Worm (Caenorhabditis elegans) whole organism, L1 larva: Measurements from ENCODE around the gene bath-44.
"Not testable (repeated sequence)": the region's sequence is repeated elsewhere in the genome, so short reads cannot be mapped to it uniquely, and the experiment has no call there.

Experiments
- C16A3.4 ChIP-seq: fragments of 150-350 bp; optimal IDR thresholded peaks from 2 replicates; lab custom pipeline; 2014; ENCODE audit warnings: missing biosample characterization, missing genetic modification characterization
- F16B12.6 ChIP-seq: fragments of 150-350 bp; optimal IDR thresholded peaks from 2 replicates; lab custom pipeline; 2014; ENCODE audit warnings: missing biosample characterization, missing genetic modification characterization
- Y116A8C.19 ChIP-seq: sonication (generic microtip); optimal IDR thresholded peaks from 2 replicates; lab custom pipeline; 2016; ENCODE audit warnings: missing compliant biosample characterization, missing genetic modification characterization, borderline replicate concordance
- aly-2 ChIP-seq: fragments of 150-350 bp; optimal IDR thresholded peaks from 2 replicates; lab custom pipeline; 2014; ENCODE audit warnings: missing biosample characterization, missing genetic modification characterization
- blmp-1 ChIP-seq: fragments of 150-350 bp; optimal IDR thresholded peaks from 2 replicates; lab custom pipeline; 2014; ENCODE audit warnings: missing biosample characterization, missing genetic modification characterization
- ceh-82 ChIP-seq, 3 experiments: fragments of 150-350 bp in 1 of 3; sonication (generic microtip) in 2 of 3; optimal IDR thresholded peaks; 2 replicates each; lab custom pipeline; 2014 to 2017; ENCODE audit warnings: missing biosample characterization in 3 of 3, missing genetic modification characterization in 3 of 3
- ceh-88 ChIP-seq: fragments of 200-800 bp; sonication (Bioruptor generic); IDR thresholded peaks from 2 replicates; pipeline ENCODE4 v1.3.6; 2022; ENCODE audit warnings: missing genetic modification characterization, missing compliant biosample characterization
- ces-1 ChIP-seq: fragments of 150-350 bp; optimal IDR thresholded peaks from 2 replicates; lab custom pipeline; 2014; ENCODE audit warnings: missing biosample characterization, missing genetic modification reagents, missing genetic modification characterization
- dpl-1 ChIP-seq, 3 experiments: fragments of 150-350 bp in 2 of 3; sonication (generic microtip) in 1 of 3; optimal IDR thresholded peaks; 2 replicates each; lab custom pipeline; 2014 to 2017; ENCODE audit warnings: missing biosample characterization in 3 of 3, missing genetic modification characterization in 3 of 3, missing genetic modification reagents in 3 of 3
- dsc-1 ChIP-seq: sonication (generic microtip); optimal IDR thresholded peaks from 2 replicates; lab custom pipeline; 2016; ENCODE audit warnings: mild to moderate bottlenecking, missing genetic modification characterization, missing compliant biosample characterization
- egl-13 ChIP-seq: sonication (generic microtip); optimal IDR thresholded peaks from 2 replicates; lab custom pipeline; 2016; ENCODE audit warnings: missing genotype, missing genetic modification reagents, missing genetic modification characterization, missing compliant biosample characterization
- egl-27 ChIP-seq, 2 experiments: fragments of 150-350 bp in 1 of 2; sonication (generic microtip); optimal IDR thresholded peaks; 3 replicates each; lab custom pipeline; 2017 to 2018; ENCODE audit warnings: missing biosample characterization in 2 of 2, missing genetic modification characterization in 2 of 2, missing genetic modification reagents in 2 of 2
- elt-2 ChIP-seq: sonication (generic microtip); optimal IDR thresholded peaks from 2 replicates; lab custom pipeline; 2016; ENCODE audit warnings: missing genetic modification characterization, mild to moderate bottlenecking, inconsistent platforms, missing compliant biosample characterization, missing genetic modification reagents
- grh-1 ChIP-seq: fragments of 200-800 bp; sonication (Bioruptor generic); IDR thresholded peaks from 2 replicates; pipeline ENCODE4 v1.3.6; 2022; ENCODE audit warnings: missing genetic modification reagents, missing genetic modification characterization, missing compliant biosample characterization
- hlh-4 ChIP-seq: sonication (generic microtip); optimal IDR thresholded peaks from 2 replicates; lab custom pipeline; 2016; ENCODE audit warnings: mild to moderate bottlenecking, missing genetic modification characterization, missing compliant biosample characterization
- hpl-2 ChIP-seq: fragments of 150-350 bp; optimal IDR thresholded peaks from 2 replicates; lab custom pipeline; 2014; ENCODE audit warnings: missing biosample characterization, missing genetic modification reagents, missing genetic modification characterization
- isw-1 ChIP-seq: fragments of 200-800 bp; sonication (Bioruptor generic); IDR thresholded peaks from 2 replicates; pipeline ENCODE4 v1.3.6; 2022; ENCODE audit warnings: missing genetic modification characterization, missing compliant biosample characterization
- jun-1 ChIP-seq: fragments of 150-350 bp; optimal IDR thresholded peaks from 2 replicates; lab custom pipeline; 2014; ENCODE audit warnings: missing biosample characterization, missing genetic modification reagents, missing genetic modification characterization
- lin-13 ChIP-seq: fragments of 150-350 bp; optimal IDR thresholded peaks from 2 replicates; lab custom pipeline; 2014; ENCODE audit warnings: missing biosample characterization, missing genetic modification reagents, missing genetic modification characterization
- lin-14 ChIP-seq: fragments of 200-800 bp; sonication (Bioruptor generic); optimal IDR thresholded peaks from 2 replicates; lab custom pipeline; 2018; ENCODE audit warnings: mild to moderate bottlenecking, missing genetic modification characterization, moderate library complexity, missing compliant biosample characterization
- lin-35 ChIP-seq, 2 experiments: fragments of 150-350 bp; optimal IDR thresholded peaks; 2 replicates each; lab custom pipeline; 2014; ENCODE audit warnings: missing biosample characterization in 2 of 2, missing genetic modification characterization in 2 of 2, missing genetic modification reagents in 2 of 2
- lin-39 ChIP-seq: fragments of 150-350 bp; optimal IDR thresholded peaks from 2 replicates; lab custom pipeline; 2014; ENCODE audit warnings: missing biosample characterization, missing genetic modification reagents, missing genetic modification characterization
- lir-3 ChIP-seq: sonication (generic microtip); optimal IDR thresholded peaks from 2 replicates; lab custom pipeline; 2016; ENCODE audit warnings: mild to moderate bottlenecking, missing genetic modification characterization, moderate library complexity, missing compliant biosample characterization; ENCODE audit not compliant: poor library complexity
- mab-9 ChIP-seq: fragments of 200-800 bp; sonication (Bioruptor generic); IDR thresholded peaks from 2 replicates; pipeline ENCODE4 v1.3.6; 2022; ENCODE audit warnings: missing genetic modification reagents, missing genetic modification characterization, missing compliant biosample characterization
- mdl-1 ChIP-seq, 2 experiments: fragments of 150-350 bp; optimal IDR thresholded peaks; 2 replicates each; lab custom pipeline; 2014 to 2017; ENCODE audit warnings: missing biosample characterization in 2 of 2, missing genetic modification characterization in 2 of 2, inconsistent platforms in 1 of 2
- nhr-11 ChIP-seq: fragments of 150-350 bp; optimal IDR thresholded peaks from 2 replicates; lab custom pipeline; 2014; ENCODE audit warnings: missing biosample characterization, missing genetic modification characterization
- nhr-12 ChIP-seq: sonication (generic microtip); optimal IDR thresholded peaks from 2 replicates; lab custom pipeline; 2017; ENCODE audit warnings: missing biosample characterization, missing genetic modification characterization
- nhr-20 ChIP-seq: sonication (generic microtip); optimal IDR thresholded peaks from 2 replicates; lab custom pipeline; 2016; ENCODE audit warnings: mild to moderate bottlenecking, missing genetic modification characterization, missing compliant biosample characterization
- nhr-28 ChIP-seq: fragments of 150-350 bp; optimal IDR thresholded peaks from 2 replicates; lab custom pipeline; 2014; ENCODE audit warnings: missing biosample characterization, missing genetic modification characterization
- nhr-47 ChIP-seq: sonication (generic microtip); optimal IDR thresholded peaks from 2 replicates; lab custom pipeline; 2016; ENCODE audit warnings: mild to moderate bottlenecking, missing genetic modification characterization, moderate library complexity, missing compliant biosample characterization
- nhr-71 ChIP-seq: sonication (generic microtip); optimal IDR thresholded peaks from 2 replicates; lab custom pipeline; 2016; ENCODE audit warnings: mild to moderate bottlenecking, missing genetic modification characterization, moderate library complexity, missing compliant biosample characterization
- nhr-77 ChIP-seq: fragments of 150-350 bp; optimal IDR thresholded peaks from 2 replicates; lab custom pipeline; 2014; ENCODE audit warnings: missing biosample characterization, missing genetic modification characterization
- nhr-85 ChIP-seq: sonication (generic microtip); peaks from one replicate; lab custom pipeline; 2016; ENCODE audit warnings: missing genetic modification characterization, inconsistent platforms, missing compliant biosample characterization
- pag-3 ChIP-seq: sonication (generic microtip); optimal IDR thresholded peaks from 2 replicates; lab custom pipeline; 2017; ENCODE audit warnings: missing genetic modification characterization, mild to moderate bottlenecking, missing compliant biosample characterization, antibody characterized with exemption, borderline replicate concordance; ENCODE audit not compliant: insufficient read depth
- pax-3 ChIP-seq: fragments of 200-800 bp; sonication (Bioruptor generic); optimal IDR thresholded peaks from 2 replicates; lab custom pipeline; 2018; ENCODE audit warnings: mild to moderate bottlenecking, missing genetic modification characterization, moderate library complexity, missing compliant biosample characterization
- pqm-1 ChIP-seq: sonication (generic microtip); optimal IDR thresholded peaks from 3 replicates; lab custom pipeline; 2017; ENCODE audit warnings: missing biosample characterization, missing genetic modification characterization
- snu-23 ChIP-seq: sonication (generic microtip); optimal IDR thresholded peaks from 2 replicates; lab custom pipeline; 2016; ENCODE audit warnings: missing genetic modification characterization, missing compliant biosample characterization
- sptf-1 ChIP-seq: fragments of 150-350 bp; optimal IDR thresholded peaks from 2 replicates; lab custom pipeline; 2014; ENCODE audit warnings: missing biosample characterization, missing genetic modification characterization
- sup-37 ChIP-seq: fragments of 200-800 bp; sonication (Bioruptor generic); optimal IDR thresholded peaks from 2 replicates; lab custom pipeline; 2018; ENCODE audit warnings: mild to moderate bottlenecking, missing genetic modification characterization, missing compliant biosample characterization
- swsn-7 ChIP-seq: sonication (generic microtip); optimal IDR thresholded peaks from 2 replicates; lab custom pipeline; 2016; ENCODE audit warnings: missing genetic modification characterization, missing compliant biosample characterization
- unc-130 ChIP-seq: fragments of 150-350 bp; optimal IDR thresholded peaks from 2 replicates; lab custom pipeline; 2017; ENCODE audit warnings: missing biosample characterization, missing genetic modification characterization, inconsistent platforms
- unc-30 ChIP-seq: sonication (generic microtip); optimal IDR thresholded peaks from 2 replicates; lab custom pipeline; 2017; ENCODE audit warnings: missing biosample characterization, missing genetic modification characterization
- unc-86 ChIP-seq: sonication (generic microtip); optimal IDR thresholded peaks from 2 replicates; lab custom pipeline; 2016; ENCODE audit warnings: missing genetic modification characterization, missing compliant biosample characterization
- unc-98 ChIP-seq: fragments of 200-800 bp; sonication (Bioruptor generic); IDR thresholded peaks from 2 replicates; pipeline ENCODE4 v1.3.6; 2022; ENCODE audit warnings: missing genetic modification characterization, missing compliant biosample characterization
- vab-15 ChIP-seq: sonication (generic microtip); optimal IDR thresholded peaks from 2 replicates; lab custom pipeline; 2017; ENCODE audit warnings: missing genotype, mild to moderate bottlenecking, missing genetic modification characterization, missing compliant biosample characterization
- xbp-1 ChIP-seq: sonication (generic microtip); optimal IDR thresholded peaks from 2 replicates; lab custom pipeline; 2016; ENCODE audit warnings: missing genetic modification characterization, missing compliant biosample characterization
- ztf-11 ChIP-seq, 2 experiments: sonication (generic microtip); optimal IDR thresholded peaks; 2 replicates each; lab custom pipeline; 2016 to 2017; ENCODE audit warnings: missing genetic modification characterization in 2 of 2, missing biosample characterization in 1 of 2, missing compliant biosample characterization in 1 of 2
- ztf-4 ChIP-seq: fragments of 150-350 bp; optimal IDR thresholded peaks from 2 replicates; lab custom pipeline; 2014; ENCODE audit warnings: missing biosample characterization, missing genetic modification characterization

Gene bath-44

ce11 chrII:7368761-7369160, 26.0 kb upstream of the bath-44 start, which contains the start of gene F43E2.6:
Gene F43E2.6, minus strand, starts transcription at chrII:7368861.
- TF ChIP-seq nhr-20 (tag; lab: Kevin White, UChicago) (no peak), unc-130 (tag; lab: Kevin White, UChicago) (no peak), sup-37 (no peak), nhr-12 (tag; lab: Kevin White, UChicago) (no peak), ces-1 (GFP tag; lab: Kevin White, UChicago) (no peak), pag-3 (tag; lab: Kevin White, UChicago) (no peak), lin-39 (tag; lab: Kevin White, UChicago) (no peak), egl-13 (tag; lab: Kevin White, UChicago) (no peak)
- TF ChIP-seq, all 84 proteins: peak for 0

DNA sequence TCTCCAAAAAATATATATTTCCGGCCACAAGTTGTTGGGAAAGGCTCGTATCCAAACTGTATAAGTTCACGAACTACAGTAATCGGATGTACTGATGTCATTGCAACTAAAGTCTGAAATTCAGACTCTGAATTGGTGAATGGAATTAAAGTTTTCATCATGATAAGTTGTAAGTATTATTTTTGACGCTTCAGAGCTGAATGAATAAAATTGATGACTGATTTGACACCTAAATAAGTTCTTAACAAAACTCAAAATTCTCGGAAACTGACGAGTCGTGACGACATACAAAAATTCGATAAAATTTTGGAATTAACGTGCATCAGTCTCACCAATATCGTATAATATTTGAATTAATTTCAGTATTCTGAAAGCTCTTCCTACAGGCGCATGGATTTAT, 24.6 kb upstream of the bath-44 start, which contains the start of gene F43E2.11:
TSS of gene F43E2.11 (minus strand) at position 101 of the 400 bp plus-strand sequence.
- not testable (repeated sequence) for TF ChIP-seq blmp-1 (tag; lab: Kevin White, UChicago); unc-86; ces-1 (GFP tag; lab: Kevin White, UChicago)

DNA sequence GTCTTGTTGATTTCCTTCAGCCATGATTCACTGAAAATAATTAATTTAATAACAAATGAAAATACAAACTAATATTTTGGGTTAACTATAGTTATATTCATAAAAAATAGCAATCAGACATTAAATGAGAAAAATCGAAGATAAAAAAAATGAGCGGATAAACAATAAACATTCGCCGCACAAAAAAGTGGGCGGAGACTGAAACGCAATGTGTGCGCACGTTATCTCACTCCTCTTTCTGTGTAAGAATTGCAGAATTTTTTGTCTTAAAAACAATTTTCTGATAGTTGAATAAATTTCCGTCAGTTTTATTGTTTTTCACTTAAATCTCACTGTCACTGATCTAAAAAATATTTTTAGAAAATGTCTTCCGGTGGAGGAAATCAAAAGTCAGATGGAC, 20.6 kb upstream of the bath-44 start, which contains the start of the genes mtch-1 and rpb-4:
TSS of gene mtch-1 (minus strand) at position 24 of the 400 bp plus-strand sequence.
TSS of gene rpb-4 (plus strand) at position 353 of the 400 bp plus-strand sequence.
- TF ChIP-seq nhr-77 (tag; lab: Kevin White, UChicago) (no peak), snu-23 (GFP tag; lab: Kevin White, UChicago) (peak; percentile 43), mdl-1 (tag; optimal IDR thresholded peaks at IDR 0.05; lab: Kevin White, UChicago) (peak in 1 of 2 experiments; percentile 10), grh-1 (GFP tag; lab: Robert Waterston, UW) (no peak), lin-35 (GFP tag; optimal IDR thresholded peaks at IDR 0.05; lab: Kevin White, UChicago) (peak in 1 of 2 experiments; percentile 25), xbp-1 (tag; lab: Kevin White, UChicago) (peak; percentile 29), nhr-11 (no peak), ztf-4 (tag; lab: Kevin White, UChicago) (no peak), lin-13 (GFP tag; lab: Kevin White, UChicago) (no peak), isw-1 (GFP tag; lab: Robert Waterston, UW) (no peak), F16B12.6 (tag; lab: Kevin White, UChicago) (peak; percentile 23), elt-2 (no peak), Y116A8C.19 (tag; lab: Kevin White, UChicago) (no peak), nhr-47 (tag; lab: Kevin White, UChicago) (peak; percentile 10), lin-14 (peak; percentile 35), egl-27 (tag; optimal IDR thresholded peaks at IDR 0.05; lab: Kevin White, UChicago) (no peak), nhr-71 (tag; lab: Kevin White, UChicago) (peak; percentile 33), ceh-88 (GFP tag; lab: Robert Waterston, UW) (no peak), nhr-28 (tag; lab: Kevin White, UChicago) (no peak), hpl-2 (GFP tag; lab: Kevin White, UChicago) (no peak), unc-30 (tag; lab: Kevin White, UChicago) (no peak), ceh-82 (tag; optimal IDR thresholded peaks at IDR 0.05; lab: Kevin White, UChicago) (peak in 1 of 3 experiments; percentile 2), C16A3.4 (peak; percentile 58), swsn-7 (tag; lab: Kevin White, UChicago) (peak; percentile 1), jun-1 (no peak), ztf-11 (tag; optimal IDR thresholded peaks at IDR 0.05; lab: Kevin White, UChicago) (no peak), unc-98 (no peak), nhr-85 (no peak), pqm-1 (tag; lab: Kevin White, UChicago) (no peak), pax-3 (no peak), unc-130 (tag; lab: Kevin White, UChicago) (peak; percentile 1), mab-9 (no peak), nhr-20 (tag; lab: Kevin White, UChicago) (peak; percentile 23), aly-2 (tag; lab: Kevin White, UChicago) (no peak), sptf-1 (tag; lab: Kevin White, UChicago) (no peak), dsc-1 (tag; lab: Kevin White, UChicago) (no peak), dpl-1 (GFP tag; optimal IDR thresholded peaks at IDR 0.05; lab: Kevin White, UChicago) (peak in 2 of 3 experiments; percentile 41 to 50), hlh-4 (tag; lab: Kevin White, UChicago) (no peak), vab-15 (no peak), lir-3 (tag; lab: Kevin White, UChicago) (peak; percentile 54)
